Fruit fly (Drosophila melanogaster): ENCODE data around the gene COX7B.

COX7B gene

DNA sequence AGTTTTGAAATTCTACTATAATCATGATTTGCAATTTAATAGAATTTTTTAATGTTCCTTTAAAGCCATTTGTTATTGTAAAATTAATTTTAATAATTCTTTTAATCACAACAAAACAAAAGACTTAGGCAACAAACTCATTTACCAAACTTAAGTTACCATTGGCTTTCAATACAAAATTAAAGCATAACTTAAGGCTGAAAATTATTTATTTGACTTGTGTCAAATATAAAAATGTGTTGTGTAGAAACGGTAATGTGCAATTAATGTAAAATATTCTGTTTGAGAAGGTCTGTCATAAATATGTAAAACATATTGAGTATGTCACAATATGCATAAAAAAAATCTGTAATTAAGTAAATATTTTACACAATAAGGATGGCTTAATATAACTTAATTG is 18.2 kb upstream of the COX7B start:
- TF ChIP-seq Mio (GFP tag; optimal IDR thresholded peaks at IDR 0.05) (no peak), sv (GFP tag; optimal IDR thresholded peaks at IDR 0.05) (no peak), Dif (GFP tag; optimal IDR thresholded peaks at IDR 0.05; ENCODE audit: partially characterized antibody) (no peak), CrebA (GFP tag; optimal IDR thresholded peaks at IDR 0.05; ENCODE audit: borderline replicate concordance) (no peak), rgr (GFP tag; optimal IDR thresholded peaks at IDR 0.05) (no peak), tai (GFP tag; optimal IDR thresholded peaks at IDR 0.05) (no peak), Myc (optimal IDR thresholded peaks at IDR 0.05) (peak; percentile 24), Vsx2 (GFP tag; optimal IDR thresholded peaks at IDR 0.05; ENCODE audit: partially characterized antibody) (no peak)

DNA sequence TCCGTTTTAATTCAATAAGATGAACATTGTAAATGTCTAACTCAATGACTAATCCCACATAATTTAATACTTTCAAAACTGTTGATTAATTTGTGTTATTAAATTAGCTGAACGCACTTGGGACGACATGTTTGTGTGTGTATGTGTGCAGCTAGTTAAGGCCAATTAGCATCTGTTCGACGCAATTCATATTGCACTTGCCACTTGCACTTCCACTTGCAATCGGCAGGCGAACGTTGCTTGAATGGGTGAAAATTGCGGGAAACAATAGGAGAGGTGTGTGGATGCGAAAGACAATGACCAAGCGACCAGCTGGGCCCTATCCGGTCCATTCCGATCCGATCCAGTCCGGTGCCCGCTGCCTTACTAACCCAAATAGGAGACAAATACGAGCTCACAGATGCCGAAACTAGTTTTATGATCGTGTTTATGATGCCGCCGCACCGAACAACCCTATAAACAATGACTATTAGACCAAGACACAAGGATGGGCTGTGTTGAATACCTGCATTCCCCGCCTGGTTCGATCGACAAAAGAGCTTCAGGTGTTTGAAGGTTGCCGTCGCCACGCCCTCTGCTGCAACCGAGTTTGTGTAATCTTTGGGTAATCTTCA is 17.7 kb upstream of the COX7B start:
- TF ChIP-seq Hnf4 (GFP tag; optimal IDR thresholded peaks at IDR 0.05) (no peak), CG32264 (GFP tag; optimal IDR thresholded peaks at IDR 0.05) (no peak), N (GFP tag; optimal IDR thresholded peaks at IDR 0.05) (no peak), Dif (GFP tag; optimal IDR thresholded peaks at IDR 0.05; ENCODE audit: partially characterized antibody) (no peak), Myc (optimal IDR thresholded peaks at IDR 0.05) (no peak), h (GFP tag; optimal IDR thresholded peaks at IDR 0.05) (no peak), Hr78 (GFP tag; optimal IDR thresholded peaks at IDR 0.05) (no peak), HLH106 (tag; optimal IDR thresholded peaks at IDR 0.05) (no peak), Jra (GFP tag; optimal IDR thresholded peaks at IDR 0.05) (no peak), dsf (GFP tag; optimal IDR thresholded peaks at IDR 0.05; ENCODE audit: borderline replicate concordance) (no peak), foxo (GFP tag; optimal IDR thresholded peaks at IDR 0.05) (no peak), sv (GFP tag; optimal IDR thresholded peaks at IDR 0.05) (no peak), Rel (GFP tag; optimal IDR thresholded peaks at IDR 0.05) (no peak), Rel (tag; optimal IDR thresholded peaks at IDR 0.05) (no peak), dmrt93B (GFP tag; optimal IDR thresholded peaks at IDR 0.05) (no peak), br (GFP tag; optimal IDR thresholded peaks at IDR 0.05) (no peak), Mio (GFP tag; optimal IDR thresholded peaks at IDR 0.05) (no peak), rgr (GFP tag; optimal IDR thresholded peaks at IDR 0.05) (no peak), dl (GFP tag; optimal IDR thresholded peaks at IDR 0.05; ENCODE audit: insufficient read depth in 1 of 2, partially characterized antibody in 2 of 2) (no peak)

DNA sequence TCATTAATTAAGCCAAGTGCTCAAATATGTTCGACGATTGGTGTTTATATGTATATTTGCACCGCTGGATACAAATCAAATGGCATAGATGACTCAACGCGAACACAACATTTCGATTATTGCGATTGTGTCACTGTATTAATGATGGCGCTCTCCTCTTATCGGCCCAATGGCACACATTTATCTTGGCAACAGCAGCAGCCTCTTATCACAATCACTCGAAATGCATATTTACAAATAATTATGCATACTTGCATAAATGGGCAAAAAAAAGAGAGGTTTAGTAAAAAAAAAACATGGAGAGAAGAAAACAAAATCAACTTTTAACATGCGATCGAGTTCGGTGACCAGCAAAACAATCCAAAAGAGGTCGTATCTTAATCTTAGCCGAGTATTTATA is 14.0 kb upstream of the COX7B start:
- TF ChIP-seq foxo (GFP tag; optimal IDR thresholded peaks at IDR 0.05) (no peak), Abd-B (GFP tag; optimal IDR thresholded peaks at IDR 0.05) (no peak), ey (GFP tag; optimal IDR thresholded peaks at IDR 0.05) (no peak), Rel (GFP tag; optimal IDR thresholded peaks at IDR 0.05) (no peak), Rel (tag; optimal IDR thresholded peaks at IDR 0.05) (no peak), Myc (optimal IDR thresholded peaks at IDR 0.05) (no peak), sage (GFP tag; optimal IDR thresholded peaks at IDR 0.05) (no peak), CrebA (GFP tag; optimal IDR thresholded peaks at IDR 0.05; ENCODE audit: borderline replicate concordance) (no peak), dmrt93B (GFP tag; optimal IDR thresholded peaks at IDR 0.05) (no peak), lola (GFP tag; optimal IDR thresholded peaks at IDR 0.05) (no peak), Dif (GFP tag; optimal IDR thresholded peaks at IDR 0.05; ENCODE audit: partially characterized antibody) (no peak), Jra (GFP tag; optimal IDR thresholded peaks at IDR 0.05) (no peak), Hr83 (GFP tag; optimal IDR thresholded peaks at IDR 0.05; ENCODE audit: poor library complexity, severe bottlenecking) (no peak), psq (GFP tag; optimal IDR thresholded peaks at IDR 0.05) (no peak), pan (optimal IDR thresholded peaks at IDR 0.05) (no peak), Sp1 (GFP tag; optimal IDR thresholded peaks at IDR 0.05) (no peak)

DNA sequence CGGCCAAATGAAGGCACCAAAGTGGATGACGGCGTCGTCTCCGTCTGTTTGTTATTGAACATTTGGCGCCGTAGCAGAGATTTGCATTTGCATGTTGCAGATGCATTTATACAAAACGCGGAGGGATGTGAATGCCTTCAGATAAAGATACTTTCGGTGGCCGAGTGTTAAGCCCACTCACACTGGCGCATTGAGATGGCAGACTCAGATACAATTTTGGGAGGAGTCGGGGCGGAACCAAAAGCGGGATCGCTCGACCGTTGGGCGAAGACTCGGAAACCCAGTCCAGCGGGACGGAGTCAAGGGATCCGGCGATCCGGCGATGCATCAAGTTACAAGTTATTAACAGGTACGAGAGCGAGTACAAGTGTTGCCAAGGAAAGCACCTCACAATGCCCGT is 13.1 kb upstream of the COX7B start:
- no peak for TF ChIP-seq Sp1 (GFP tag; optimal IDR thresholded peaks at IDR 0.05)
- TF ChIP-seq N (GFP tag; optimal IDR thresholded peaks at IDR 0.05): no peak
- TF ChIP-seq psq (GFP tag; optimal IDR thresholded peaks at IDR 0.05): no peak
- TF ChIP-seq woc (GFP tag; optimal IDR thresholded peaks at IDR 0.05): no peak
- TF ChIP-seq sage (GFP tag; optimal IDR thresholded peaks at IDR 0.05): no peak
- no peak for TF ChIP-seq ey (GFP tag; optimal IDR thresholded peaks at IDR 0.05)
- no peak for TF ChIP-seq Vsx2 (GFP tag; optimal IDR thresholded peaks at IDR 0.05; ENCODE audit: partially characterized antibody)
- TF ChIP-seq fru (GFP tag; optimal IDR thresholded peaks at IDR 0.05): no peak
- no peak for TF ChIP-seq HLH106 (tag; optimal IDR thresholded peaks at IDR 0.05)
- TF ChIP-seq Mio (GFP tag; optimal IDR thresholded peaks at IDR 0.05): no peak
- no peak for TF ChIP-seq jim (GFP tag; optimal IDR thresholded peaks at IDR 0.05)
- no peak for TF ChIP-seq lola (GFP tag; optimal IDR thresholded peaks at IDR 0.05)
- TF ChIP-seq pan (optimal IDR thresholded peaks at IDR 0.05): no peak
- no peak for TF ChIP-seq Abd-B (GFP tag; optimal IDR thresholded peaks at IDR 0.05)
- no peak for TF ChIP-seq h (GFP tag; optimal IDR thresholded peaks at IDR 0.05)
- no peak for TF ChIP-seq Dfd (GFP tag; optimal IDR thresholded peaks at IDR 0.05)
- no peak for TF ChIP-seq Hnf4 (GFP tag; optimal IDR thresholded peaks at IDR 0.05)
- TF ChIP-seq CG32264 (GFP tag; optimal IDR thresholded peaks at IDR 0.05): no peak
